Worm (Caenorhabditis elegans) whole organism, L3 larva: ENCODE data around the gene Y41E3.6.

Source experiments
- R02D3.7 ChIP-seq: fragments of 150-350 bp; optimal IDR thresholded peaks from 2 replicates; lab custom pipeline; 2014; ENCODE audit warnings: missing biosample characterization, missing genetic modification characterization
- ceh-16 ChIP-seq: sonication (generic microtip); optimal IDR thresholded peaks from 2 replicates; lab custom pipeline; 2017; ENCODE audit warnings: missing biosample characterization, missing genetic modification characterization
- egl-5 ChIP-seq: fragments of 150-350 bp; optimal IDR thresholded peaks from 2 replicates; lab custom pipeline; 2017; ENCODE audit warnings: missing biosample characterization, missing genetic modification reagents, missing genetic modification characterization, inconsistent platforms
- elt-2 ChIP-seq: sonication (generic microtip); optimal IDR thresholded peaks from 2 replicates; lab custom pipeline; 2016; ENCODE audit warnings: missing genetic modification reagents, mild to moderate bottlenecking, missing genetic modification characterization, missing compliant biosample characterization
- nhr-77 ChIP-seq: fragments of 150-350 bp; optimal IDR thresholded peaks from 2 replicates; lab custom pipeline; 2014; ENCODE audit warnings: missing biosample characterization, missing genetic modification characterization
- skn-1 ChIP-seq: fragments of 150-350 bp; optimal IDR thresholded peaks from 2 replicates; lab custom pipeline; 2014; ENCODE audit warnings: missing biosample characterization, missing genetic modification characterization

DNA sequence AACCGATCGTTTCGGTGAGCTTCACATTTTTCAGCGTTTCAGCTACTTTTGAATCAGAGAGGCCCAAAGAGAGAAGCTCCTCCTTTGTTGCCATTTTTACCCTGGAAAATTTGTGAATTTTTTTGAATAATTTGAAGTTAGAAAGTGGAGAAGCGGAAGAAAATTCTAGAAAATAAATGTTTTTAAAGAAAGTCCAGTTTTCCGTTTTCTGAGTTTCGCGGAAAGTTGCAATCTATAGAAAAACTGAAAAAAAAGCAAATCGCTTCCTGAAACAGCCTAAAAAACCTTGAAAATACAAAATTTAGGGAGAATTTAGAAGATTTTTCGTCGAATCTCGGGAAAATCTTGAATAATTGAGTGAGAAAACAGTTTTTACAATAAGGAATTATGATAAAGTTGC, 6.5 kb downstream of the Y41E3.6 start, which contains the start of gene qars-1:
- TF ChIP-seq elt-2 (tag; lab: Kevin White, UChicago): no peak
- TF ChIP-seq skn-1: no peak
- no peak for TF ChIP-seq nhr-77 (tag; lab: Kevin White, UChicago)
- no peak for TF ChIP-seq egl-5 (tag; lab: Kevin White, UChicago)
- no peak for TF ChIP-seq R02D3.7
- TF ChIP-seq ceh-16 (tag; lab: Kevin White, UChicago): no peak
